Worm (Caenorhabditis elegans): ENCODE data around the gene ckb-3.

ckb-3 gene

DNA sequence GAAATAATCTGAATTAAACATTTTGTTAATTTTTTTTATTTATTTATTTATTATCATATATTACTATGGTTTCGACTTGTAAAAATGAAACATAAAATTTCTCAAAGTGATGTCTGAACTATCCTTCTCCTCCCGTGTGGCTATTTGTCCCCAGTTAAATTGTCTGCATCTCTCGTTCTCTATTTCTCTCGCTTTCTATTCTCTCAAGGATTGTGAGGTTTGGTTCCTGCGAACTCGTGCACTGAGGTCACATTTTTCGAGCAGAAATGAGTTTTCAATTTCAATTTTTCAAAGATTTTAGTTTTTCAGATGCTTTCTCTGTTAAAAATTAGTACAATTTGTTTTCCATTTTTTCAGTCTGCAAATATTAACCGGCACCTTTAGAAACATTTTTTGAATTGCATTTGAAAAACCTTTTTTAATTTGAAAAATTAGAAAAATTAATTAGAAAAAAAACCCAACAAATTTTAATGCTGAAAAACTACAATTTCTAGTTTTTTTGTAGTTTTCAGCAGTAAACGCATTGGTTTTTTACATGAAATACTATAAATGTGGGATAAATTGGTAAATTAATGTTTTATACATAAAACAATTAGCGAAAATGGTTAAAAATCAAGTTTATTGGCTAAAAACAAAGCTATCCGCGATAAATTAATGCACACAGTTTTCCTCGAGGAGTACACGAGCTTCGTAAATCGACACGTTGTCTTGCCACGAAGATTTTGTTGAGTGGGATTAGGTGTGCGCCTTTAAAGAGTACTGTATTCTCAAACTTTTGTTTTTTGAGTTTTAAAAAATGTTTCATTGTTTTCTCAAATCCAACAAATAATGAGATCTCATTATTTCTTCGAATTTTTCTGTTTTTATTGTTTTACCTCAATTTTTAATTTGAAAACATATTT is 41.7 kb downstream of the ckb-3 start:
- TF ChIP-seq cog-1 (tag; optimal IDR thresholded peaks at IDR 0.05) (no peak), T22C8.4 (GFP tag; IDR thresholded peaks at IDR 0.05) (no peak), ztf-23 (GFP tag; IDR thresholded peaks at IDR 0.05) (no peak), ref-1 (GFP tag; conservative IDR thresholded peaks at IDR 0.05) (no peak), ztf-29 (GFP tag; IDR thresholded peaks at IDR 0.05) (no peak), med-1 (GFP tag; optimal IDR thresholded peaks at IDR 0.05; ENCODE audit: insufficient read depth) (no peak)

DNA sequence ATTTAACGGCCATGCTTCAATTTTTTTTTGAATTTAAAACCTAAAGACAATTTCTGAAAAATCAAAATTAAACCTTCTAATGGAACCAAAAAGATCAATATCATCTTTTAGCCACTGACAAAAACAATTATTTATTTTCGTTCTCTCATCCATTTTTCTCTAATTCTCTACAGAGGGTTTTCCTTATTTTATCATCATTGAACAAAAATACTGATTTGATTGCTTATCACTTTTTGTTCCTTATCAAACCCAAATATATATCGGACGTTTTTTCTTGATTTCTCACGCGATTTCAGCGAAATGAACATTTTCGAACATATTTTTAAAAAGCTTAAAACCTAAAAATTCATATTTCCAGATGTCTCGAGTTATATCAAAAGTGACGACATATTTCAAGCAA is 42.4 kb downstream of the ckb-3 start, which contains the start of gene mpc-1:
Gene mpc-1, plus strand, starts transcription at position 359 of the 400 bp plus-strand sequence.
- TF ChIP-seq klf-2 (GFP tag; conservative IDR thresholded peaks at IDR 0.05) (no peak), ref-1 (GFP tag; conservative IDR thresholded peaks at IDR 0.05) (no peak), cog-1 (tag; optimal IDR thresholded peaks at IDR 0.05) (no peak), ztf-29 (GFP tag; IDR thresholded peaks at IDR 0.05) (no peak), ztf-23 (GFP tag; IDR thresholded peaks at IDR 0.05) (no peak), T22C8.4 (GFP tag; IDR thresholded peaks at IDR 0.05) (no peak), med-1 (GFP tag; optimal IDR thresholded peaks at IDR 0.05; ENCODE audit: insufficient read depth) (no peak), tab-1 (GFP tag; IDR thresholded peaks at IDR 0.05) (no peak), flt-1 (GFP tag; IDR thresholded peaks at IDR 0.05) (no peak)

DNA sequence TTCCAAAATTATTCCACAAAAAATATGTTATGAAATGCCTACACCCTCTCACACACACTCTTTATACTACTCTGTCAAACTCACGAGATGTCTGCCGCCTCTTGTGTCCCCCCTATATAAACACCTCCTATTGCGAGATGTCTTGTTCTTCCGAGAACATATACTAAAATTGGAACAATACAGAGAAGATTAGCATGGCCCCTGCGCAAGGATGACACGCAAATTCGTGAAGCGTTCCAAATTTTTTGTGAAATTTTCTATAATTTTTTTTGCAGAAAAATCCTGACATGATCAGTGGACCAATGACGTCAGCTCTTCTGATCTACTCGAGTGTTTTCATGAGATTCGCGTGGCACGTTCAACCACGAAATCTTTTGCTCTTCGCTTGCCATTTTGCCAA is 43.4 kb downstream of the ckb-3 start:
- TF ChIP-seq tab-1 (GFP tag; IDR thresholded peaks at IDR 0.05), result peak; percentile 80
- TF ChIP-seq flt-1 (GFP tag; IDR thresholded peaks at IDR 0.05), result peak; percentile 84
- peak; percentile 68 for TF ChIP-seq klf-2 (GFP tag; conservative IDR thresholded peaks at IDR 0.05)
- TF ChIP-seq T22C8.4 (GFP tag; IDR thresholded peaks at IDR 0.05), result peak; percentile 64
- TF ChIP-seq ztf-23 (GFP tag; IDR thresholded peaks at IDR 0.05), result peak; percentile 77
- peak; percentile 64 for TF ChIP-seq ref-1 (GFP tag; conservative IDR thresholded peaks at IDR 0.05)

DNA sequence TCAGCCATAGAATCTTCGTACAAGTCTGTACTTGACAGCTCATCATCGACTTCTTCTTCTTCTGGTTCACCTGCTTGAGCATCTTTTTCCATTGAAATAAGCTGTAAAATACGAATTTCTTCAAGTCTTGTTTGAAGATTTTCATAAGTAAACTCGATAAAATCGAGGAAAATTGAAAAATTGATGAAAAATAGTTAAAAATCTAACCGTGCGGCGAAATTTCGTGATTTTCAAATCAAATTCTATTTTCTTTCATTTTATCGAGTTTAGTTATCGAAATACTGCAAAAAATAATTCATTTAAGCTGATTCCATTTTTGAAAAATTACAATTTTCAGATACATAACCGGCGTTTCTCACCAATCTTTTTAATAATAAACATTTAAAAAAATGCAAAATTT is 44.5 kb downstream of the ckb-3 start, which contains the start of gene R07E5.11:
Gene R07E5.11, minus strand, starts transcription at position 101 of the 400 bp plus-strand sequence.
- TF ChIP-seq ref-1 (GFP tag; conservative IDR thresholded peaks at IDR 0.05) (no peak), T22C8.4 (GFP tag; IDR thresholded peaks at IDR 0.05) (no peak), med-1 (GFP tag; optimal IDR thresholded peaks at IDR 0.05; ENCODE audit: insufficient read depth) (no peak), ztf-23 (GFP tag; IDR thresholded peaks at IDR 0.05) (no peak), klf-2 (GFP tag; conservative IDR thresholded peaks at IDR 0.05) (no peak), flt-1 (GFP tag; IDR thresholded peaks at IDR 0.05) (no peak), tab-1 (GFP tag; IDR thresholded peaks at IDR 0.05) (no peak), ztf-29 (GFP tag; IDR thresholded peaks at IDR 0.05) (no peak), cog-1 (tag; optimal IDR thresholded peaks at IDR 0.05) (no peak)

DNA sequence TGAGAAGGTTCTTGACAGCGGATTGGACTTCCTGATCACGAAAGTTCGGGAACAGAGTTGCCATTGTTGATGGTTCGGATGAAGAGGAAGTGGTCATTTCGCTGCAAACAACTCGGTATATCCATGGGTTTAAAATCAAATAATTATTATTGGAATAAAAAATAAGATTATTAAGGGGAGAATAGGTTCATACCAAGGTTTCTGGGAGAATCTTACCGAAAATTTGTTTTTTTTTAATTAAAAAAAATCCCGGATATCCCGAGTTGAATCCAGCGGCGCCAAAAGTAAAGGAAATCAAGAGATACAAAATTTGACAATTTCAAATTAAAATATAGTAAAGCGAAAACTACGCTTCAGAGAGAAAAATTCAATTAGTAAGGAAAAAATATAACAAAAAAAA is 47.3 kb downstream of the ckb-3 start, which contains the start of the genes R07E5.19 and pdcd-2:
Gene R07E5.19, minus strand, starts transcription at position 101 of the 400 bp plus-strand sequence.
Gene pdcd-2, minus strand, starts transcription at position 102 of the 400 bp plus-strand sequence.
- TF ChIP-seq flt-1 (GFP tag; IDR thresholded peaks at IDR 0.05), result no peak
- no peak for TF ChIP-seq klf-2 (GFP tag; conservative IDR thresholded peaks at IDR 0.05)

DNA sequence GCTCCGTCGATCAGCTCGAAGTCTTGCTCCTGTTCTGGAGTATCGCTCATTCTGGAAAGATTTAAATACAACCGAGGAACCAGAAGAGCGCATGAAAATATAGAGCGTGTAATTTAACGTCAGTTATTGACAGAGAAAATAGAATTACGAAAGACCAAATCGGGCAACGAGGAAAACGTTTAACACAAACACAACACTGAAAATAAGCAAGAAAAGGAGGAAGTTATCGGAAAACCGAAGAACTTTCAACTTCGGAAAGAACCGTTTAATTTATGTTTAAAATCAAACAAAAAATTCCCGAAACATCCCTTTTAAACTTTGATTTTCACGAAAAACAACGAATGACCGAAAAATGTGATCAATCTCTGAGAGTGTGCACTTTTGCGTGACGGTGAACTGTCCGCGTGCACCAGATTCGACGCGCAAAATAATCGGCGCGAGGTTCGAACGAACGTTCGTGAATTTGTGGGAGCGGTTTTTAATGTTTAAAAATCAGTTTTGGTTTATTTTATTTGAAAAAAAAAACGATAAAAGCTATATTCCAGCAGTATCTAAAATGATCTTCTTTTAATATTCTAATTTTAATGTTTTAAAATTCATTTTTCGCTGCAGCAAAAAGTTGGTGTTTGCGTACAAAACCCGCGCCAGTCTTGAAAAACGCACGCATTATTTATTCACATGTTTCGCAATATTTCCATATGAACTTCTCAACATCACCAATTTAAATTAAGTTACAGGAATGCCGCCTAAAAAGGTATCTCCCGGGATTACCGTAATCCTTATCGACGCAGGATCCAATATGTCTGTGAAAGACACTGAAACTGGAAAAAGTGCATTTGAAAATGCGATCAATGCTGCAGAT is 48.7 kb downstream of the ckb-3 start, which contains the start of the genes R07E5.7 and cku-80:
Gene R07E5.7, minus strand, starts transcription at position 51 of the 862 bp plus-strand sequence.
Gene cku-80, plus strand, starts transcription at position 732 of the 862 bp plus-strand sequence.
- TF ChIP-seq T22C8.4 (GFP tag; IDR thresholded peaks at IDR 0.05) (no peak), klf-2 (GFP tag; conservative IDR thresholded peaks at IDR 0.05) (no peak), flt-1 (GFP tag; IDR thresholded peaks at IDR 0.05) (no peak), ztf-29 (GFP tag; IDR thresholded peaks at IDR 0.05) (no peak), tab-1 (GFP tag; IDR thresholded peaks at IDR 0.05) (no peak; the same call in 1 of the 2 replicates), ztf-23 (GFP tag; IDR thresholded peaks at IDR 0.05) (peak; percentile 50; the same call in 1 of the 2 replicates), med-1 (GFP tag; optimal IDR thresholded peaks at IDR 0.05; ENCODE audit: insufficient read depth) (no peak), ref-1 (GFP tag; conservative IDR thresholded peaks at IDR 0.05) (no peak), cog-1 (tag; optimal IDR thresholded peaks at IDR 0.05) (peak; percentile 7)
